Fruit fly (Drosophila melanogaster): Measurements from ENCODE around the gene CG13318.
A peak's percentile ranks its signal among the peaks of the same experiment; 100 is the strongest.

The CG13318 gene

dm6 chr3R:8739161-8739783, 33.2 kb downstream of the CG13318 start:
- TF ChIP-seq CG2712 (tag; optimal IDR thresholded peaks at IDR 0.05) (peak; percentile 4), CG7963 (GFP tag; IDR thresholded peaks at IDR 0.05; ENCODE audit: partially characterized antibody) (0 out of 3 replicates have a peak, but pooled peaks have one; percentile 18), Fer1 (GFP tag; optimal IDR thresholded peaks at IDR 0.05) (peak; percentile 18), CG2199 (GFP tag; IDR thresholded peaks at IDR 0.05) (peak; percentile 92; the same call in 2 of the 3 replicates), row (GFP tag; IDR thresholded peaks at IDR 0.05) (peak; percentile 14; the same call in 1 of the 3 replicates), Atf-2 (GFP tag; optimal IDR thresholded peaks at IDR 0.05) (no peak), CG7271 (tag; optimal IDR thresholded peaks at IDR 0.05) (no peak), tap (tag; optimal IDR thresholded peaks at IDR 0.05) (peak; percentile 27), nom (GFP tag; optimal IDR thresholded peaks at IDR 0.05) (peak; percentile 36), trem (tag; optimal IDR thresholded peaks at IDR 0.05) (peak; percentile 15), pros (GFP tag; optimal IDR thresholded peaks at IDR 0.05) (peak; percentile 10), Stat92E (GFP tag; optimal IDR thresholded peaks at IDR 0.05) (peak in 1 of 3 experiments; percentile 27), CG18599 (GFP tag; optimal IDR thresholded peaks at IDR 0.05) (peak; percentile 9), fu2 (GFP tag; optimal IDR thresholded peaks at IDR 0.05) (no peak), CG10979 (tag; optimal IDR thresholded peaks at IDR 0.05) (peak; percentile 7), Atf3 (GFP tag; optimal IDR thresholded peaks at IDR 0.05) (no peak), Sry-β (GFP tag; optimal IDR thresholded peaks at IDR 0.05) (peak; percentile 82)

dm6 chr3R:8731597-8732263, 40.8 kb downstream of the CG13318 start, which contains the start of the genes M1BP and CG8202:
TSS of gene M1BP (minus strand) at chr3R:8731698.
TSS of gene CG8202 (plus strand) at chr3R:8732091.
- TF ChIP-seq HLH54F (GFP tag; optimal IDR thresholded peaks at IDR 0.05): peak; percentile 69
- TF ChIP-seq Oli (tag; optimal IDR thresholded peaks at IDR 0.05): peak; percentile 92
- TF ChIP-seq CG10565 (GFP tag; optimal IDR thresholded peaks at IDR 0.05): peak; percentile 43
- TF ChIP-seq Hr51 (GFP tag; optimal IDR thresholded peaks at IDR 0.05): peak; percentile 50 to 93
- peak; percentile 31 for TF ChIP-seq CG12744 (GFP tag; optimal IDR thresholded peaks at IDR 0.05)
- TF ChIP-seq Doc3 (GFP tag; IDR thresholded peaks at IDR 0.05; ENCODE audit: partially characterized antibody): no peak
- no peak for TF ChIP-seq CG14965 (GFP tag; optimal IDR thresholded peaks at IDR 0.05; ENCODE audit: borderline replicate concordance)
- TF ChIP-seq eyg (GFP tag; optimal IDR thresholded peaks at IDR 0.05): no peak
- no peak; the same call in 1 of the 2 replicates for TF ChIP-seq CG17328 (GFP tag; IDR thresholded peaks at IDR 0.05)
- peak; percentile 45 for TF ChIP-seq fu2 (GFP tag; optimal IDR thresholded peaks at IDR 0.05)
- peak; percentile 0 for TF ChIP-seq vfl (GFP tag; optimal IDR thresholded peaks at IDR 0.05)
- TF ChIP-seq al (GFP tag; IDR thresholded peaks at IDR 0.05): peak; percentile 73
- peak; percentile 40 for TF ChIP-seq MESR4 (GFP tag; optimal IDR thresholded peaks at IDR 0.05)
- TF ChIP-seq CG5953 (GFP tag; IDR thresholded peaks at IDR 0.05): no peak
- peak; percentile 91 for TF ChIP-seq CG4328 (GFP tag; optimal IDR thresholded peaks at IDR 0.05)
- TF ChIP-seq Hsf (GFP tag; optimal IDR thresholded peaks at IDR 0.05): peak; percentile 60
- peak; percentile 85 for TF ChIP-seq Ptx1 (GFP tag; IDR thresholded peaks at IDR 0.05)
- TF ChIP-seq sim (GFP tag; IDR thresholded peaks at IDR 0.05): 0 out of 2 replicates have a peak, but pooled peaks have one; percentile 30
- TF ChIP-seq Lhr (GFP tag; optimal IDR thresholded peaks at IDR 0.05): peak; percentile 18
- peak; percentile 41 for TF ChIP-seq Bteb2 (GFP tag; optimal IDR thresholded peaks at IDR 0.05)
- TF ChIP-seq CG16815 (GFP tag; optimal IDR thresholded peaks at IDR 0.05): peak; percentile 86
- no peak for TF ChIP-seq CG17568 (GFP tag; optimal IDR thresholded peaks at IDR 0.05)
- TF ChIP-seq CG13296 (GFP tag; optimal IDR thresholded peaks at IDR 0.05): peak; percentile 94
- no peak for TF ChIP-seq CG8478 (optimal IDR thresholded peaks at IDR 0.05)
- no peak for TF ChIP-seq ftz-f1 (GFP tag; optimal IDR thresholded peaks at IDR 0.05)
- peak; percentile 78 for TF ChIP-seq ara (GFP tag; IDR thresholded peaks at IDR 0.05)
- TF ChIP-seq so (GFP tag; IDR thresholded peaks at IDR 0.05): peak; percentile 63; the same call in 1 of the 3 replicates
- TF ChIP-seq CG17912 (GFP tag; optimal IDR thresholded peaks at IDR 0.05): peak; percentile 68
- peak; percentile 95 for TF ChIP-seq CG12391 (tag; optimal IDR thresholded peaks at IDR 0.05)
- TF ChIP-seq dimm (GFP tag; IDR thresholded peaks at IDR 0.05): 0 out of 2 replicates have a peak, but pooled peaks have one; percentile 37
- 0 out of 3 replicates have a peak, but pooled peaks have one; percentile 63 for TF ChIP-seq CG6175 (GFP tag; IDR thresholded peaks at IDR 0.05)

Data from whole organism, embryonic.